Worm (Caenorhabditis elegans) whole organism, L2 larva: ENCODE results near the gene C36A4.4.

Experiments
- C34F6.9 ChIP-seq: fragments of 150-350 bp; optimal IDR thresholded peaks from 2 replicates; lab custom pipeline; 2014; ENCODE audit warnings: missing biosample characterization, missing genetic modification characterization
- F13H6.1 ChIP-seq: sonication (generic microtip); optimal IDR thresholded peaks from 2 replicates; lab custom pipeline; 2016; ENCODE audit warnings: missing genetic modification characterization, missing compliant biosample characterization
- R02D3.7 ChIP-seq: fragments of 150-350 bp; optimal IDR thresholded peaks from 2 replicates; lab custom pipeline; 2014; ENCODE audit warnings: missing biosample characterization, missing genetic modification characterization
- Y55F3AM.14 ChIP-seq: fragments of 200-800 bp; sonication (Bioruptor generic); optimal IDR thresholded peaks from 2 replicates; lab custom pipeline; 2018; ENCODE audit warnings: mild to moderate bottlenecking, missing genetic modification characterization, missing compliant biosample characterization
- alr-1 ChIP-seq: fragments of 150-350 bp; optimal IDR thresholded peaks from 2 replicates; lab custom pipeline; 2014; ENCODE audit warnings: missing biosample characterization, missing genetic modification characterization
- aly-2 ChIP-seq: fragments of 150-350 bp; optimal IDR thresholded peaks from 2 replicates; lab custom pipeline; 2014; ENCODE audit warnings: missing biosample characterization, missing genetic modification characterization
- ama-1 ChIP-seq: fragments of 150-350 bp; optimal IDR thresholded peaks from 2 replicates; lab custom pipeline; 2018; ENCODE audit warnings: inconsistent platforms
- blmp-1 ChIP-seq: sonication (generic microtip); optimal IDR thresholded peaks from 2 replicates; lab custom pipeline; 2017; ENCODE audit warnings: missing genetic modification characterization, mild to moderate bottlenecking, missing compliant biosample characterization, antibody characterized with exemption, moderate library complexity; ENCODE audit not compliant: insufficient read depth
- ceh-16 ChIP-seq: fragments of 150-350 bp; optimal IDR thresholded peaks from 2 replicates; lab custom pipeline; 2014; ENCODE audit warnings: missing biosample characterization, missing genetic modification characterization
- ceh-82 ChIP-seq: fragments of 150-350 bp; optimal IDR thresholded peaks from 2 replicates; lab custom pipeline; 2014; ENCODE audit warnings: missing biosample characterization, missing genetic modification characterization
- crh-2 ChIP-seq: sonication (generic microtip); optimal IDR thresholded peaks from 2 replicates; lab custom pipeline; 2017; ENCODE audit warnings: missing biosample characterization, missing genetic modification characterization
- dmd-4 ChIP-seq: sonication (generic microtip); optimal IDR thresholded peaks from 2 replicates; lab custom pipeline; 2017; ENCODE audit warnings: missing biosample characterization, missing genetic modification characterization
- elt-1 ChIP-seq: fragments of 150-350 bp; optimal IDR thresholded peaks from 2 replicates; lab custom pipeline; 2014; ENCODE audit warnings: missing biosample characterization, missing genetic modification characterization
- fos-1 ChIP-seq: fragments of 150-350 bp; optimal IDR thresholded peaks from 2 replicates; lab custom pipeline; 2014; ENCODE audit warnings: missing biosample characterization, missing genetic modification characterization
- lin-39 ChIP-seq: fragments of 150-350 bp; optimal IDR thresholded peaks from 2 replicates; lab custom pipeline; 2014; ENCODE audit warnings: missing biosample characterization, missing genetic modification reagents, missing genetic modification characterization
- lsy-2 ChIP-seq, 2 experiments: fragments of 150-350 bp in 1 of 2; sonication (generic microtip) in 1 of 2; optimal IDR thresholded peaks; 2 replicates each; lab custom pipeline; 2014 to 2017; ENCODE audit warnings: missing biosample characterization in 2 of 2, missing genetic modification characterization in 2 of 2
- mbf-1 ChIP-seq: sonication (generic microtip); optimal IDR thresholded peaks from 2 replicates; lab custom pipeline; 2017; ENCODE audit warnings: missing biosample characterization, missing genetic modification characterization
- mdl-1 ChIP-seq, 2 experiments: fragments of 150-350 bp in 1 of 2; sonication (generic microtip) in 1 of 2; optimal IDR thresholded peaks; 2 replicates each; lab custom pipeline; 2017; ENCODE audit warnings: missing biosample characterization in 2 of 2, missing genetic modification characterization in 2 of 2
- nhr-12 ChIP-seq: fragments of 150-350 bp; optimal IDR thresholded peaks from 2 replicates; lab custom pipeline; 2014; ENCODE audit warnings: missing biosample characterization, missing genetic modification characterization
- nhr-129 ChIP-seq: fragments of 150-350 bp; optimal IDR thresholded peaks from 2 replicates; lab custom pipeline; 2014; ENCODE audit warnings: missing biosample characterization, missing genetic modification characterization
- nhr-21 ChIP-seq: fragments of 150-350 bp; optimal IDR thresholded peaks from 2 replicates; lab custom pipeline; 2014; ENCODE audit warnings: missing biosample characterization, missing genetic modification characterization
- nhr-237 ChIP-seq: fragments of 150-350 bp; optimal IDR thresholded peaks from 2 replicates; lab custom pipeline; 2014; ENCODE audit warnings: missing biosample characterization, missing genetic modification characterization
- nhr-25 ChIP-seq: fragments of 150-350 bp; sonication (generic microtip); optimal IDR thresholded peaks from 3 replicates; lab custom pipeline; 2014; ENCODE audit warnings: missing biosample characterization, missing genetic modification characterization
- nhr-6 ChIP-seq: fragments of 150-350 bp; optimal IDR thresholded peaks from 2 replicates; lab custom pipeline; 2014; ENCODE audit warnings: missing biosample characterization, missing genetic modification characterization
- nhr-77 ChIP-seq: fragments of 150-350 bp; optimal IDR thresholded peaks from 2 replicates; lab custom pipeline; 2014; ENCODE audit warnings: missing biosample characterization, missing genetic modification characterization
- peb-1 ChIP-seq: fragments of 150-350 bp; optimal IDR thresholded peaks from 2 replicates; lab custom pipeline; 2014; ENCODE audit warnings: missing biosample characterization, missing genetic modification characterization
- sem-4 ChIP-seq: fragments of 150-350 bp; optimal IDR thresholded peaks from 2 replicates; lab custom pipeline; 2014; ENCODE audit warnings: missing biosample characterization, missing genetic modification reagents, missing genetic modification characterization
- skn-1 ChIP-seq: sonication (generic microtip); optimal IDR thresholded peaks from 2 replicates; lab custom pipeline; 2017; ENCODE audit warnings: missing biosample characterization, missing genetic modification characterization
- sma-9 ChIP-seq, 2 experiments: fragments of 150-350 bp in 1 of 2; sonication (generic microtip) in 1 of 2; optimal IDR thresholded peaks; 2 replicates each; lab custom pipeline; 2014 to 2016; ENCODE audit warnings: missing genetic modification characterization in 2 of 2, mild to moderate bottlenecking in 1 of 2, missing biosample characterization in 1 of 2, missing compliant biosample characterization in 1 of 2, missing genetic modification reagents in 1 of 2, moderate library complexity in 1 of 2
- snpc-4 ChIP-seq: fragments of 150-350 bp; optimal IDR thresholded peaks from 2 replicates; lab custom pipeline; 2014; ENCODE audit warnings: missing biosample characterization, missing genetic modification characterization
- unc-39 ChIP-seq: fragments of 150-350 bp; optimal IDR thresholded peaks from 2 replicates; lab custom pipeline; 2014; ENCODE audit warnings: missing biosample characterization, missing genetic modification characterization
- unc-55 ChIP-seq: fragments of 150-350 bp; sonication (generic microtip); optimal IDR thresholded peaks from 3 replicates; lab custom pipeline; 2014; ENCODE audit warnings: missing biosample characterization, missing genetic modification reagents, missing genetic modification characterization
- zag-1 ChIP-seq: fragments of 150-350 bp; optimal IDR thresholded peaks from 2 replicates; lab custom pipeline; 2014; ENCODE audit warnings: missing biosample characterization, missing genetic modification characterization
- ztf-1 ChIP-seq: fragments of 200-800 bp; sonication (Bioruptor generic); conservative IDR thresholded peaks from 2 replicates; pipeline ENCODE4 v1.3.6; 2022; ENCODE audit warnings: missing genetic modification characterization, missing compliant biosample characterization
- ztf-11 ChIP-seq: sonication (generic microtip); optimal IDR thresholded peaks from 2 replicates; lab custom pipeline; 2017; ENCODE audit warnings: missing biosample characterization, missing genetic modification characterization
- ztf-4 ChIP-seq: fragments of 150-350 bp; optimal IDR thresholded peaks from 2 replicates; lab custom pipeline; 2014; ENCODE audit warnings: missing biosample characterization, missing genetic modification characterization

The C36A4.4 gene

ce11 chrIII:3875608-3876007 is 32.2 kb upstream of the C36A4.4 start (continued):
- TF ChIP-seq mbf-1 (tag; lab: Kevin White, UChicago): no peak
- no peak for TF ChIP-seq alr-1 (tag; lab: Kevin White, UChicago)
- TF ChIP-seq snpc-4 (tag; lab: Kevin White, UChicago): no peak
- peak; percentile 85 for TF ChIP-seq nhr-25 (tag; lab: Kevin White, UChicago)
- TF ChIP-seq ztf-4 (tag; lab: Kevin White, UChicago): no peak
- TF ChIP-seq unc-55 (GFP tag; lab: Kevin White, UChicago): no peak
- peak; percentile 29 for TF ChIP-seq nhr-21 (tag; lab: Kevin White, UChicago)
- TF ChIP-seq C34F6.9 (tag; lab: Kevin White, UChicago): no peak
- TF ChIP-seq unc-39 (tag; lab: Kevin White, UChicago): no peak

- TF ChIP-seq snpc-4 (tag; lab: Kevin White, UChicago): no peak
- no peak for TF ChIP-seq fos-1
- peak; percentile 79 for TF ChIP-seq crh-2
- no peak for TF ChIP-seq ztf-1 (GFP tag; lab: Robert Waterston, UW)
- TF ChIP-seq ztf-11 (tag; lab: Kevin White, UChicago): no peak
- no peak for TF ChIP-seq unc-55 (GFP tag; lab: Kevin White, UChicago)
- TF ChIP-seq lsy-2 (tag; optimal IDR thresholded peaks at IDR 0.05; lab: Kevin White, UChicago): no peak
- peak; percentile 33 for TF ChIP-seq sma-9 (GFP tag; optimal IDR thresholded peaks at IDR 0.05; lab: Kevin White, UChicago)
- no peak for TF ChIP-seq sma-9 (tag; optimal IDR thresholded peaks at IDR 0.05; lab: Kevin White, UChicago)
- TF ChIP-seq lin-39: no peak
Observed at ce11 chrIII:3874895-3875294, 31.5 kb upstream of the C36A4.4 start.

- peak; percentile 53 for TF ChIP-seq nhr-129
- TF ChIP-seq nhr-77 (tag; lab: Kevin White, UChicago): no peak
Observed at ce11 chrIII:3874492-3874891, 31.1 kb upstream of the C36A4.4 start.

- TF ChIP-seq F13H6.1 (tag; lab: Kevin White, UChicago) (peak; percentile 58), Y55F3AM.14 (GFP tag; lab: Kevin White, UChicago) (no peak), ceh-82 (tag; lab: Kevin White, UChicago) (no peak), ama-1 (lab: Kevin White, UChicago) (no peak), nhr-129 (peak; percentile 62), dmd-4 (tag; lab: Kevin White, UChicago) (no peak), mdl-1 (tag; optimal IDR thresholded peaks at IDR 0.05; lab: Kevin White, UChicago) (no peak), nhr-6 (no peak), peb-1 (no peak), zag-1 (tag; lab: Kevin White, UChicago) (no peak), lsy-2 (tag; optimal IDR thresholded peaks at IDR 0.05; lab: Kevin White, UChicago) (peak; percentile 10 to 24), sma-9 (GFP tag; optimal IDR thresholded peaks at IDR 0.05; lab: Kevin White, UChicago) (peak; percentile 29), sma-9 (tag; optimal IDR thresholded peaks at IDR 0.05; lab: Kevin White, UChicago) (no peak), ceh-16 (no peak), ztf-1 (GFP tag; lab: Robert Waterston, UW) (0 out of 2 replicates have a peak, but pooled peaks have one; percentile 70), fos-1 (peak; percentile 54), nhr-12 (no peak)
- TF ChIP-seq, all 48 proteins: peak for 6
Observed at ce11 chrIII:3873424-3873823, 30.0 kb upstream of the C36A4.4 start.

- TF ChIP-seq nhr-237 (tag; lab: Kevin White, UChicago) (no peak), ama-1 (lab: Kevin White, UChicago) (no peak), R02D3.7 (tag; lab: Kevin White, UChicago) (no peak), lin-39 (no peak), nhr-6 (no peak), unc-55 (GFP tag; lab: Kevin White, UChicago) (no peak), sma-9 (GFP tag; optimal IDR thresholded peaks at IDR 0.05; lab: Kevin White, UChicago) (no peak), sma-9 (tag; optimal IDR thresholded peaks at IDR 0.05; lab: Kevin White, UChicago) (no peak), alr-1 (tag; lab: Kevin White, UChicago) (no peak), nhr-77 (tag; lab: Kevin White, UChicago) (no peak), elt-1 (no peak), sem-4 (tag; lab: Kevin White, UChicago) (no peak), zag-1 (tag; lab: Kevin White, UChicago) (no peak), crh-2 (no peak), skn-1 (no peak), blmp-1 (tag; lab: Kevin White, UChicago) (no peak), ztf-11 (tag; lab: Kevin White, UChicago) (no peak), aly-2 (tag; lab: Kevin White, UChicago) (no peak), nhr-129 (no peak), nhr-21 (tag; lab: Kevin White, UChicago) (no peak), lsy-2 (tag; optimal IDR thresholded peaks at IDR 0.05; lab: Kevin White, UChicago) (no peak)
Observed at ce11 chrIII:3872978-3873377, 29.6 kb upstream of the C36A4.4 start.
